Fruit fly (Drosophila melanogaster) whole organism, embryonic: Measurements from ENCODE around the gene Hph.
A peak's percentile ranks its signal among the peaks of the same experiment; 100 is the strongest.

Source experiments
- Atf3 ChIP-seq: fragments of 200-800 bp; sonication (Bioruptor generic); optimal IDR thresholded peaks from 3 replicates; lab custom pipeline; 2016; ENCODE audit warnings: missing biosample characterization, missing genetic modification characterization
- CG11456 ChIP-seq: fragments of 200-800 bp; sonication (Bioruptor generic); IDR thresholded peaks from 3 replicates; pipeline ENCODE4 v1.3.6; 2022; ENCODE audit warnings: missing biosample characterization, missing genetic modification characterization
- CG11504 ChIP-seq: fragments of 200-800 bp; sonication (Bioruptor generic); optimal IDR thresholded peaks from 3 replicates; lab custom pipeline; 2019; ENCODE audit warnings: missing biosample characterization, mild to moderate bottlenecking, missing genetic modification characterization, moderate library complexity
- CG11560 ChIP-seq: fragments of 200-800 bp; sonication (Bioruptor generic); IDR thresholded peaks from 3 replicates; pipeline ENCODE4 v1.3.6; 2022; ENCODE audit warnings: missing biosample characterization, missing genetic modification characterization
- CG11723 ChIP-seq: fragments of 200-800 bp; sonication (Bioruptor generic); optimal IDR thresholded peaks from 2 replicates; lab custom pipeline; 2017; ENCODE audit warnings: missing biosample characterization, mild to moderate bottlenecking, missing genetic modification characterization
- CG12071 ChIP-seq: fragments of 200-800 bp; sonication (Bioruptor generic); optimal IDR thresholded peaks from 3 replicates; lab custom pipeline; 2018; ENCODE audit warnings: missing biosample characterization, mild to moderate bottlenecking, missing genetic modification characterization
- CG1233 ChIP-seq: fragments of 200-800 bp; sonication (Bioruptor generic); optimal IDR thresholded peaks from 4 replicates; lab custom pipeline; 2018; ENCODE audit warnings: missing biosample characterization, mild to moderate bottlenecking, missing genetic modification characterization
- CG13624 ChIP-seq: fragments of 200-800 bp; sonication (Bioruptor generic); optimal IDR thresholded peaks from 2 replicates; lab custom pipeline; 2016; ENCODE audit warnings: missing biosample characterization, missing genetic modification characterization
- CG14860 ChIP-seq: fragments of 200-800 bp; sonication (Bioruptor generic); IDR thresholded peaks from 3 replicates; pipeline ENCODE4 v1.3.6; 2022; ENCODE audit warnings: missing biosample characterization, missing genetic modification characterization; ENCODE audit not compliant: partially characterized antibody
- CG1529 ChIP-seq: fragments of 200-800 bp; sonication (Bioruptor generic); optimal IDR thresholded peaks from 3 replicates; lab custom pipeline; 2018; ENCODE audit warnings: missing biosample characterization, missing genetic modification characterization
- CG16779 ChIP-seq: fragments of 200-800 bp; sonication (Bioruptor generic); IDR thresholded peaks from 2 replicates; pipeline ENCODE4 v1.3.6; 2022; ENCODE audit warnings: missing biosample characterization, missing genetic modification characterization
- CG30431 ChIP-seq: fragments of 200-800 bp; sonication (Bioruptor generic); optimal IDR thresholded peaks from 2 replicates; lab custom pipeline; 2017; ENCODE audit warnings: missing biosample characterization, missing genetic modification characterization
- CG34422 ChIP-seq: fragments of 200-800 bp; sonication (Bioruptor generic); IDR thresholded peaks from 3 replicates; pipeline ENCODE4 v1.3.6; 2022; ENCODE audit warnings: missing biosample characterization, missing genetic modification characterization
- CG6654 ChIP-seq: fragments of 200-800 bp; sonication (Bioruptor generic); optimal IDR thresholded peaks from 2 replicates; lab custom pipeline; 2017; ENCODE audit warnings: missing biosample characterization, mild to moderate bottlenecking, missing genetic modification characterization
- CG6683 ChIP-seq: fragments of 200-800 bp; sonication (Bioruptor generic); optimal IDR thresholded peaks from 2 replicates; lab custom pipeline; 2017; ENCODE audit warnings: missing biosample characterization, mild to moderate bottlenecking, missing genetic modification characterization, missing genetic modification reagents
- CG7556 ChIP-seq: fragments of 200-800 bp; sonication (Bioruptor generic); optimal IDR thresholded peaks from 2 replicates; lab custom pipeline; 2017; ENCODE audit warnings: missing biosample characterization, mild to moderate bottlenecking, missing genetic modification characterization
- CG7786 ChIP-seq: fragments of 200-800 bp; sonication (Bioruptor generic); optimal IDR thresholded peaks from 2 replicates; lab custom pipeline; 2016; ENCODE audit warnings: missing biosample characterization, missing genetic modification characterization
- CG9817 ChIP-seq: fragments of 200-800 bp; sonication (Bioruptor generic); optimal IDR thresholded peaks from 2 replicates; lab custom pipeline; 2018; ENCODE audit warnings: missing biosample characterization, mild to moderate bottlenecking, missing genetic modification characterization, moderate library complexity
- Elba2 ChIP-seq: fragments of 200-800 bp; sonication (Bioruptor generic); optimal IDR thresholded peaks from 3 replicates; lab custom pipeline; 2016; ENCODE audit warnings: missing biosample characterization, missing genetic modification characterization
- Fer3 ChIP-seq: fragments of 200-800 bp; sonication (Bioruptor generic); optimal IDR thresholded peaks from 2 replicates; lab custom pipeline; 2018; ENCODE audit warnings: missing biosample characterization, mild to moderate bottlenecking, missing genetic modification characterization, moderate library complexity
- Hr51 ChIP-seq, 2 experiments: fragments of 200-800 bp; sonication (Bioruptor generic); optimal IDR thresholded peaks; 2 replicates in 1 of 2; 3 replicates in 1 of 2; lab custom pipeline; 2016 to 2018; ENCODE audit warnings: missing biosample characterization in 2 of 2, missing genetic modification characterization in 2 of 2, mild to moderate bottlenecking in 1 of 2, moderate library complexity in 1 of 2
- Hsf ChIP-seq: fragments of 200-800 bp; sonication (Bioruptor generic); optimal IDR thresholded peaks from 3 replicates; lab custom pipeline; 2016; ENCODE audit warnings: missing biosample characterization, missing genetic modification characterization
- Mad ChIP-seq: fragments of 200-800 bp; sonication (Bioruptor generic); optimal IDR thresholded peaks from 2 replicates; lab custom pipeline; 2016; ENCODE audit warnings: missing biosample characterization, missing genetic modification characterization
- NFAT ChIP-seq: fragments of 200-800 bp; sonication (Bioruptor generic); IDR thresholded peaks from 2 replicates; pipeline ENCODE4 v1.3.6; 2022; ENCODE audit warnings: missing biosample characterization, missing genetic modification characterization
- Opbp ChIP-seq: fragments of 200-800 bp; sonication (Bioruptor generic); IDR thresholded peaks from 3 replicates; pipeline ENCODE4 v1.3.6; 2022; ENCODE audit warnings: missing biosample characterization, missing genetic modification characterization; ENCODE audit not compliant: partially characterized antibody
- Optix ChIP-seq: fragments of 200-800 bp; sonication (Bioruptor generic); IDR thresholded peaks from 3 replicates; pipeline ENCODE4 v1.3.6; 2022; ENCODE audit warnings: missing biosample characterization, missing genetic modification characterization
- Pdp1 ChIP-seq, 2 experiments: fragments of 200-800 bp; sonication (Bioruptor generic); optimal IDR thresholded peaks; 3 replicates each; lab custom pipeline; 2016; ENCODE audit warnings: missing biosample characterization in 2 of 2, missing genetic modification characterization in 2 of 2, mild to moderate bottlenecking in 1 of 2, moderate library complexity in 1 of 2
- Ptx1 ChIP-seq: fragments of 200-800 bp; sonication (Bioruptor generic); IDR thresholded peaks from 2 replicates; pipeline ENCODE4 v1.3.6; 2022; ENCODE audit warnings: missing biosample characterization, missing genetic modification characterization
- Six4 ChIP-seq: fragments of 200-800 bp; sonication (Bioruptor generic); optimal IDR thresholded peaks from 2 replicates; lab custom pipeline; 2016; ENCODE audit warnings: missing biosample characterization, missing genetic modification characterization
- Xbp1 ChIP-seq: fragments of 200-800 bp; sonication (Bioruptor generic); optimal IDR thresholded peaks from 3 replicates; lab custom pipeline; 2016; ENCODE audit warnings: missing biosample characterization, mild to moderate bottlenecking, missing genetic modification characterization
- ap ChIP-seq: fragments of 200-800 bp; sonication (Bioruptor generic); IDR thresholded peaks from 2 replicates; pipeline ENCODE4 v1.3.6; 2022; ENCODE audit warnings: missing biosample characterization, missing genetic modification characterization
- caup ChIP-seq: fragments of 200-800 bp; sonication (Bioruptor generic); optimal IDR thresholded peaks from 3 replicates; lab custom pipeline; 2017; ENCODE audit warnings: missing biosample characterization, mild to moderate bottlenecking, missing genetic modification characterization, moderate library complexity; ENCODE audit not compliant: severe bottlenecking
- chm ChIP-seq: fragments of 200-800 bp; sonication (Bioruptor generic); IDR thresholded peaks from 2 replicates; pipeline ENCODE4 v1.3.6; 2022; ENCODE audit warnings: missing biosample characterization, missing genetic modification characterization
- croc ChIP-seq: fragments of 200-800 bp; sonication (Bioruptor generic); conservative IDR thresholded peaks from 3 replicates; pipeline ENCODE4 v1.3.6; 2022; ENCODE audit warnings: missing biosample characterization, missing genetic modification characterization
- crp ChIP-seq, 2 experiments: fragments of 200-800 bp; sonication (Bioruptor generic); optimal IDR thresholded peaks; 2 replicates in 1 of 2; 3 replicates in 1 of 2; lab custom pipeline; 2017; ENCODE audit warnings: missing biosample characterization in 2 of 2, missing genetic modification characterization in 2 of 2, mild to moderate bottlenecking in 1 of 2, moderate library complexity in 1 of 2
- dysf ChIP-seq: fragments of 200-800 bp; sonication (Bioruptor generic); IDR thresholded peaks from 3 replicates; pipeline ENCODE4 v1.3.6; 2022; ENCODE audit warnings: missing biosample characterization, missing genetic modification characterization
- ewg ChIP-seq: fragments of 200-800 bp; sonication (Bioruptor generic); optimal IDR thresholded peaks from 3 replicates; lab custom pipeline; 2017; ENCODE audit warnings: mild to moderate bottlenecking, missing biosample characterization, missing genetic modification reagents, missing genetic modification characterization
- exex ChIP-seq: fragments of 200-800 bp; sonication (Bioruptor generic); optimal IDR thresholded peaks from 4 replicates; lab custom pipeline; 2018; ENCODE audit warnings: missing biosample characterization, mild to moderate bottlenecking, missing genetic modification characterization, moderate library complexity
- her ChIP-seq: fragments of 200-800 bp; sonication (Bioruptor generic); optimal IDR thresholded peaks from 2 replicates; lab custom pipeline; 2016; ENCODE audit warnings: missing biosample characterization, missing genetic modification characterization
- lola ChIP-seq, 3 experiments: fragments of >200 bp in 2 of 3; fragments of 200-800 bp in 1 of 3; sonication (Bioruptor generic) in 1 of 3; optimal IDR thresholded peaks; 2 replicates each; lab custom pipeline; 2017 to 2019; ENCODE audit warnings: missing biosample characterization in 3 of 3, missing genetic modification characterization in 3 of 3, mild to moderate bottlenecking in 1 of 3, moderate library complexity in 1 of 3
- p53 ChIP-seq: fragments of 200-800 bp; sonication (Bioruptor generic); optimal IDR thresholded peaks from 2 replicates; lab custom pipeline; 2016; ENCODE audit warnings: missing biosample characterization, missing genetic modification characterization
- pnt ChIP-seq: fragments of 200-800 bp; sonication (Bioruptor generic); optimal IDR thresholded peaks from 3 replicates; lab custom pipeline; 2016; ENCODE audit warnings: missing biosample characterization, missing genetic modification characterization
- ranshi ChIP-seq: fragments of 200-800 bp; sonication (Bioruptor generic); IDR thresholded peaks from 2 replicates; pipeline ENCODE4 v1.3.6; 2022; ENCODE audit warnings: missing biosample characterization, missing genetic modification characterization
- slou ChIP-seq: fragments of 200-800 bp; sonication (Bioruptor generic); optimal IDR thresholded peaks from 3 replicates; lab custom pipeline; 2016; ENCODE audit warnings: missing biosample characterization, missing genetic modification characterization
- sna ChIP-seq: fragments of 200-800 bp; sonication (Bioruptor generic); IDR thresholded peaks from 2 replicates; pipeline ENCODE4 v1.3.6; 2022; ENCODE audit warnings: missing biosample characterization, missing genetic modification characterization; ENCODE audit not compliant: partially characterized antibody
- unc-4 ChIP-seq: fragments of 200-800 bp; sonication (Bioruptor generic); IDR thresholded peaks from 2 replicates; pipeline ENCODE4 v1.3.6; 2022; ENCODE audit warnings: missing biosample characterization, missing genetic modification characterization; ENCODE audit not compliant: partially characterized antibody

Hph gene

DNA sequence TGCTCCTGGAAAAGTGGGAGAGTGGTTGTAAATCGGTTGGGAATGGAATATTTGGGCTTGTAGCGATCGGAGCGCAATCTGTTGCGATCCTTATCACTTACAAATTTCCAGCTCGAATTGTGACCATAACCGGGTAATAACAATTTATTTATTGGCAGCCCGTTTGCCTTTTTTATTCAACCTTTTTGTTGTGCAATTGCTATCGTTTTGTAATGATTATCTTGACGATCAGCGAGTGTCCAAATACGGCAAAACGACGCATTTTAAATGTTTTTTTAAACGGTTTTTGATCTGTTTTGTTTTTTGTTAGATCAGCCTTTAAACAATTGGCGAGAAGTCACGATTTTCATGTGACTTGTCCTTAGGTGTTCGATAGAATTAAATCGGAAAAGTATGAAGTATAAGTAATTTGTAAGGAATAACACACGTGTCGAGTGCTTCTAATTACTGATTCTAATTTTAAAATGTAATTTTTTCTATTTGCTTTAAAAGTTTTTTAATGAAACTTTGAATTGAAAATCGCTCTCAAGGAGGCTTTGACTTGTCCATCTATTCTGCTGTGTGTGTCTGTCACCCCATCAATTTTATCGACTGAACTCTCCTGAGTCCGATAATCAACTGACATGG lies 42.8 kb downstream of the Hph start, which contains the start of gene Tim17b1:
Gene Tim17b1, plus strand, starts transcription at position 577 of the 627 bp plus-strand sequence.
- TF ChIP-seq Pdp1 (GFP tag; optimal IDR thresholded peaks at IDR 0.05; lab: Kevin White, UChicago) = peak in 1 of 2 experiments; percentile 51
- peak; percentile 43 for TF ChIP-seq exex (tag; lab: Kevin White, UChicago)
- no peak for TF ChIP-seq Atf3 (GFP tag; lab: Kevin White, UChicago)

DNA sequence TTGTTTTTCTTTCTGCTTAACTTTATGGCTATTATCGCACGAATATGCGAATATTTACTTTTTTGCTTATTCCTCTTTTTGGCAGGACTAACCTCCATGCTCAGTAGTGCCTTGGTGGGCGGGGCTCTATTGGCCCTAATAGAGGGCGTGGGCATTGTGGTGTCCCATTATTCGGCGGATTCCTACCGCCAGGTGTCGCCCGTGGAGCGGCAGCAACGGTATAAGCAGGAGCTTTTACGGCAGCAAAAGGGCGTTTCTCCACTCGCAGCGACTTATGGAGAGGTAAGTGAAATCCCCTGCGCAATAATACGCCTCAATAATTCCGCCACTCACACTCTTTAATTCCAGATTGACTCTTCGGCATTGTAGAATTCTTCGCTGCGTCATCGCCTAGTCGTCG lies 43.8 kb downstream of the Hph start:
- TF ChIP-seq Xbp1 (GFP tag; lab: Kevin White, UChicago) = peak; percentile 19
- no peak for TF ChIP-seq slou
- 0 out of 3 replicates have a peak, but pooled peaks have one; percentile 13 for TF ChIP-seq croc (GFP tag; lab: Robert Waterston, UW)
- peak; percentile 55 for TF ChIP-seq chm
- TF ChIP-seq CG13624 = peak; percentile 14
- TF ChIP-seq Mad (GFP tag; lab: Kevin White, UChicago) = peak; percentile 15
- peak; percentile 13 for TF ChIP-seq CG30431 (GFP tag; lab: Kevin White, UChicago)
- TF ChIP-seq Pdp1 (GFP tag; optimal IDR thresholded peaks at IDR 0.05; lab: Kevin White, UChicago) = no peak
- TF ChIP-seq p53 = no peak
- TF ChIP-seq Fer3 (tag; lab: Kevin White, UChicago) = no peak
- TF ChIP-seq caup (GFP tag; lab: Kevin White, UChicago) = peak; percentile 20
- no peak for TF ChIP-seq pnt (GFP tag; lab: Kevin White, UChicago)
- no peak for TF ChIP-seq CG14860 (GFP tag; lab: Robert Waterston, UW)
- 0 out of 3 replicates have a peak, but pooled peaks have one; percentile 31 for TF ChIP-seq CG34422 (GFP tag; lab: Robert Waterston, UW)
- TF ChIP-seq CG7786 = no peak
- TF ChIP-seq CG6654 (GFP tag; lab: Kevin White, UChicago) = no peak
- TF ChIP-seq unc-4 (GFP tag; lab: Robert Waterston, UW) = no peak
- no peak for TF ChIP-seq CG16779
- no peak for TF ChIP-seq Elba2 (GFP tag; lab: Kevin White, UChicago)
- peak; percentile 73 for TF ChIP-seq CG11456
- TF ChIP-seq CG7556 (GFP tag; lab: Kevin White, UChicago) = no peak
- 0 out of 2 replicates have a peak, but pooled peaks have one; percentile 9 for TF ChIP-seq Ptx1 (GFP tag; lab: Robert Waterston, UW)
- TF ChIP-seq ewg (GFP tag; lab: Kevin White, UChicago) = peak; percentile 23
- no peak for TF ChIP-seq sna (GFP tag; lab: Robert Waterston, UW)
- no peak for TF ChIP-seq crp (GFP tag; optimal IDR thresholded peaks at IDR 0.05; lab: Kevin White, UChicago)
- TF ChIP-seq Optix (GFP tag; lab: Robert Waterston, UW) = 0 out of 3 replicates have a peak, but pooled peaks have one; percentile 39
- no peak for TF ChIP-seq CG1529
- TF ChIP-seq NFAT (GFP tag; lab: Robert Waterston, UW) = peak; percentile 35; the same call in 1 of the 2 replicates
- peak; percentile 45 for TF ChIP-seq CG12071 (GFP tag; lab: Kevin White, UChicago)
- TF ChIP-seq CG1233 (GFP tag; lab: Kevin White, UChicago) = no peak
- no peak for TF ChIP-seq CG9817 (tag; lab: Kevin White, UChicago)
- TF ChIP-seq ranshi (GFP tag; lab: Robert Waterston, UW) = peak; percentile 26; the same call in 1 of the 2 replicates
- TF ChIP-seq CG6683 (GFP tag; lab: Kevin White, UChicago) = peak; percentile 14
- TF ChIP-seq Hsf (GFP tag; lab: Kevin White, UChicago) = peak; percentile 19
- no peak for TF ChIP-seq lola (GFP tag; optimal IDR thresholded peaks at IDR 0.05; lab: Kevin White, UChicago)
- TF ChIP-seq Six4 = no peak
- TF ChIP-seq Opbp = no peak
- no peak for TF ChIP-seq CG11560 (tag; lab: Robert Waterston, UW)
- peak; percentile 51 for TF ChIP-seq CG11504 (tag; lab: Kevin White, UChicago)
- no peak for TF ChIP-seq CG11723
- peak; percentile 43 for TF ChIP-seq her (GFP tag; lab: Kevin White, UChicago)
- TF ChIP-seq ap (GFP tag; lab: Robert Waterston, UW) = no peak
- TF ChIP-seq Hr51 (GFP tag; optimal IDR thresholded peaks at IDR 0.05; lab: Kevin White, UChicago) = peak in 1 of 2 experiments; percentile 24
- peak; percentile 49; the same call in 1 of the 3 replicates for TF ChIP-seq dysf (GFP tag; lab: Robert Waterston, UW)
